Worm (Caenorhabditis elegans) whole organism, late embryonic: ENCODE measurements around the gene F58F9.9.
"Not testable (repeated sequence)": the region's sequence is repeated elsewhere in the genome, so short reads cannot be mapped to it uniquely, and the experiment has no call there.

Source experiments
- F13H6.1 ChIP-seq: sonication (generic microtip); optimal IDR thresholded peaks from 2 replicates; lab custom pipeline; 2016; ENCODE audit warnings: missing genetic modification characterization, missing compliant biosample characterization
- ama-1 ChIP-seq: fragments of 150-350 bp; optimal IDR thresholded peaks from 2 replicates; lab custom pipeline; 2014
- ceh-22 ChIP-seq: sonication (generic microtip); optimal IDR thresholded peaks from 2 replicates; lab custom pipeline; 2017; ENCODE audit warnings: missing biosample characterization, missing genetic modification characterization
- hlh-15 ChIP-seq: sonication (generic microtip); optimal IDR thresholded peaks from 2 replicates; lab custom pipeline; 2016; ENCODE audit warnings: missing genetic modification characterization, missing compliant biosample characterization
- lim-6 ChIP-seq: sonication (generic microtip); optimal IDR thresholded peaks from 2 replicates; lab custom pipeline; 2016; ENCODE audit warnings: missing genetic modification characterization, missing compliant biosample characterization
- pag-3 ChIP-seq: sonication (generic microtip); optimal IDR thresholded peaks from 2 replicates; lab custom pipeline; 2016; ENCODE audit warnings: missing compliant biosample characterization, missing genetic modification characterization, borderline replicate concordance
- pax-1 ChIP-seq: fragments of 150-350 bp; optimal IDR thresholded peaks from 2 replicates; lab custom pipeline; 2014; ENCODE audit warnings: missing biosample characterization, missing genetic modification characterization
- pha-4 ChIP-seq: fragments of 150-350 bp; optimal IDR thresholded peaks from 2 replicates; lab custom pipeline; 2018; ENCODE audit warnings: missing biosample characterization, missing genetic modification reagents, missing genetic modification characterization
- unc-3 ChIP-seq, 2 experiments: fragments of 200-800 bp in 1 of 2; sonication (Bioruptor generic) in 1 of 2; sonication (generic microtip) in 1 of 2; conservative IDR thresholded peaks in 1 of 2; optimal IDR thresholded peaks in 1 of 2; 2 replicates each; pipeline versions ENCODE4 v1.3.6 to Lab custom; 2016 to 2022; ENCODE audit warnings: missing compliant biosample characterization in 2 of 2, missing genetic modification characterization in 2 of 2, missing genetic modification reagents in 1 of 2

DNA sequence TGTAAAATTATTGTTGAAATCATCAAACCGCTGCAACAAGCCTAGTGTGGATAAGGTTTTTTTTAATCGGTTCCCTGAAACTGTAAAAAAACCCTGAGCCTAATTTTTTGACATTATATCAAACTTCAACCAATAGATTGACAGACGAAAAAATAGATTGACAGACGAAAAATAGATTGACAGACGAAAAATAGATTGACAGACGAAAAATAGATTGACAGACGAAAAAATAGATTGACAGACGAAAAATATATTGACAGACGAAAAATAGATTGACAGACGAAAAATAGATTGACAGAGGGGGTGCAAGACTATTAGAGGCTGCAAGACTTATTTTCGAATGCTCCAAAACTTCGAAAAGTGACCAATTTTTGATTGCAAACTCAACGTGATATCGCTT, 30.1 kb upstream of the F58F9.9 start:
- TF ChIP-seq pag-3 (tag; lab: Kevin White, UChicago); F13H6.1 (tag; lab: Kevin White, UChicago); hlh-15 (tag; lab: Kevin White, UChicago); ama-1 (lab: Kevin White, UChicago); pax-1; unc-3 (tag; optimal IDR thresholded peaks at IDR 0.05; lab: Kevin White, UChicago); ceh-22 (tag; lab: Kevin White, UChicago); pha-4 (tag; lab: Kevin White, UChicago); lim-6: not testable (repeated sequence)
- peak; percentile 34; the same call in 1 of the 2 replicates for TF ChIP-seq unc-3 (GFP tag; conservative IDR thresholded peaks at IDR 0.05; lab: Robert Waterston, UW)
